Fruit fly (Drosophila melanogaster): ENCODE measurements around the gene THG.

Gene THG

dm6 chr2L:15013523-15013922 is 4.0 kb upstream of the THG start:
- TF ChIP-seq noc (tag; optimal IDR thresholded peaks at IDR 0.05) = no peak

dm6 chr2L:15011779-15012178 is 2.3 kb upstream of the THG start:
- TF ChIP-seq noc (tag; optimal IDR thresholded peaks at IDR 0.05) = no peak

dm6 chr2L:15008034-15008433 is 1.5 kb downstream of the THG start:
- TF ChIP-seq noc (tag; optimal IDR thresholded peaks at IDR 0.05) = no peak

dm6 chr2L:15007331-15007863 is 2.1 kb downstream of the THG start, which contains the start of the genes Ankrd49 and NC2beta:
Gene Ankrd49, minus strand, starts transcription at chr2L:15007431.
Gene NC2beta, plus strand, starts transcription at chr2L:15007813.
- TF ChIP-seq noc (tag; optimal IDR thresholded peaks at IDR 0.05) = no peak

- no peak for TF ChIP-seq noc (tag; optimal IDR thresholded peaks at IDR 0.05)
Observed at dm6 chr2L:15005505-15005904, 4.0 kb downstream of the THG start, which contains the start of gene DCTN5-p25. Gene DCTN5-p25, plus strand, starts transcription at chr2L:15005733.

dm6 chr2L:15001847-15002246 is 7.7 kb downstream of the THG start:
- no peak for TF ChIP-seq noc (tag; optimal IDR thresholded peaks at IDR 0.05)

- no peak for TF ChIP-seq noc (tag; optimal IDR thresholded peaks at IDR 0.05)
Observed at dm6 chr2L:15000360-15000759, 9.2 kb downstream of the THG start.

- no peak for TF ChIP-seq noc (tag; optimal IDR thresholded peaks at IDR 0.05)
Observed at dm6 chr2L:14997370-14997769, 12.2 kb downstream of the THG start, which contains the start of gene mol. Gene mol, minus strand, starts transcription at chr2L:14997559.

dm6 chr2L:14995594-14996463 is 13.7 kb downstream of the THG start:
- TF ChIP-seq noc (tag; optimal IDR thresholded peaks at IDR 0.05) = peak; percentile 38

- no peak for TF ChIP-seq noc (tag; optimal IDR thresholded peaks at IDR 0.05)
Observed at dm6 chr2L:14994834-14995506, 14.6 kb downstream of the THG start.

dm6 chr2L:14992889-14993288 is 16.6 kb downstream of the THG start:
- peak; percentile 16 for TF ChIP-seq noc (tag; optimal IDR thresholded peaks at IDR 0.05)

- TF ChIP-seq noc (tag; optimal IDR thresholded peaks at IDR 0.05) = no peak
Observed at dm6 chr2L:14972836-14973235, 36.7 kb downstream of the THG start.

- no peak for TF ChIP-seq noc (tag; optimal IDR thresholded peaks at IDR 0.05)
Observed at dm6 chr2L:14972133-14972532, 37.4 kb downstream of the THG start, which contains the start of gene side-II. Gene side-II, minus strand, starts transcription at chr2L:14972300.
